Worm (Caenorhabditis elegans): ENCODE measurements around the gene gfat-2.

ce11 chrIV:11425442-11425841, 15.4 kb downstream of the gfat-2 start, which contains the start of gene kin-4:
- TF ChIP-seq T23F11.4 (GFP tag; optimal IDR thresholded peaks at IDR 0.05) (no peak), ceh-9 (tag; optimal IDR thresholded peaks at IDR 0.05) (no peak), pha-4 (tag; optimal IDR thresholded peaks at IDR 0.05) (no peak), elt-2 (tag; optimal IDR thresholded peaks at IDR 0.05) (no peak), fkh-10 (GFP tag; optimal IDR thresholded peaks at IDR 0.05) (no peak), pha-2 (tag; optimal IDR thresholded peaks at IDR 0.05) (no peak)
